Fruit fly (Drosophila melanogaster): Measurements from ENCODE around the gene CG4497.

- TF ChIP-seq psq (optimal IDR thresholded peaks at IDR 0.05), result no peak
- no peak for TF ChIP-seq ttk (optimal IDR thresholded peaks at IDR 0.05)
- TF ChIP-seq h (optimal IDR thresholded peaks at IDR 0.05), result no peak
- TF ChIP-seq Myc (optimal IDR thresholded peaks at IDR 0.05), result no peak
Measured at dm6 chr2L:7181978-7182392, 12.4 kb downstream of the CG4497 start, which contains the start of gene MICU1.
